Worm (Caenorhabditis elegans) whole organism, L2 larva: ENCODE data around the gene F13B6.2.

Experiments used
- C34F6.9 ChIP-seq: fragments of 150-350 bp; optimal IDR thresholded peaks from 2 replicates; lab custom pipeline; 2014; ENCODE audit warnings: missing biosample characterization, missing genetic modification characterization
- F13H6.1 ChIP-seq: sonication (generic microtip); optimal IDR thresholded peaks from 2 replicates; lab custom pipeline; 2016; ENCODE audit warnings: missing genetic modification characterization, missing compliant biosample characterization
- Y55F3AM.14 ChIP-seq: fragments of 200-800 bp; sonication (Bioruptor generic); optimal IDR thresholded peaks from 2 replicates; lab custom pipeline; 2018; ENCODE audit warnings: mild to moderate bottlenecking, missing genetic modification characterization, missing compliant biosample characterization
- ZK546.5 ChIP-seq: sonication (generic microtip); optimal IDR thresholded peaks from 2 replicates; lab custom pipeline; 2017; ENCODE audit warnings: missing biosample characterization, missing genetic modification characterization
- ama-1 ChIP-seq: fragments of 150-350 bp; optimal IDR thresholded peaks from 2 replicates; lab custom pipeline; 2018; ENCODE audit warnings: inconsistent platforms
- blmp-1 ChIP-seq: sonication (generic microtip); optimal IDR thresholded peaks from 2 replicates; lab custom pipeline; 2017; ENCODE audit warnings: missing genetic modification characterization, mild to moderate bottlenecking, missing compliant biosample characterization, antibody characterized with exemption, moderate library complexity; ENCODE audit not compliant: insufficient read depth
- ceh-16 ChIP-seq: fragments of 150-350 bp; optimal IDR thresholded peaks from 2 replicates; lab custom pipeline; 2014; ENCODE audit warnings: missing biosample characterization, missing genetic modification characterization
- crh-2 ChIP-seq: sonication (generic microtip); optimal IDR thresholded peaks from 2 replicates; lab custom pipeline; 2017; ENCODE audit warnings: missing biosample characterization, missing genetic modification characterization
- dmd-4 ChIP-seq: sonication (generic microtip); optimal IDR thresholded peaks from 2 replicates; lab custom pipeline; 2017; ENCODE audit warnings: missing biosample characterization, missing genetic modification characterization
- egl-27 ChIP-seq: sonication (generic microtip); optimal IDR thresholded peaks from 3 replicates; lab custom pipeline; 2017; ENCODE audit warnings: missing biosample characterization, missing genetic modification reagents, missing genetic modification characterization
- elt-1 ChIP-seq: fragments of 150-350 bp; optimal IDR thresholded peaks from 2 replicates; lab custom pipeline; 2014; ENCODE audit warnings: missing biosample characterization, missing genetic modification characterization
- elt-3 ChIP-seq: sonication (generic microtip); optimal IDR thresholded peaks from 2 replicates; lab custom pipeline; 2017; ENCODE audit warnings: missing biosample characterization, missing genetic modification characterization
- fos-1 ChIP-seq: fragments of 150-350 bp; optimal IDR thresholded peaks from 2 replicates; lab custom pipeline; 2014; ENCODE audit warnings: missing biosample characterization, missing genetic modification characterization
- gmeb-1 ChIP-seq: fragments of 150-350 bp; optimal IDR thresholded peaks from 2 replicates; lab custom pipeline; 2014; ENCODE audit warnings: missing biosample characterization, missing genetic modification characterization
- lin-11 ChIP-seq: fragments of 150-350 bp; sonication (generic microtip); optimal IDR thresholded peaks from 2 replicates; lab custom pipeline; 2014; ENCODE audit warnings: missing biosample characterization, missing genetic modification characterization, inconsistent platforms, mixed read lengths
- lin-13 ChIP-seq: fragments of 150-350 bp; optimal IDR thresholded peaks from 2 replicates; lab custom pipeline; 2014; ENCODE audit warnings: missing biosample characterization, missing genetic modification reagents, missing genetic modification characterization
- lin-39 ChIP-seq: fragments of 150-350 bp; optimal IDR thresholded peaks from 2 replicates; lab custom pipeline; 2014; ENCODE audit warnings: missing biosample characterization, missing genetic modification reagents, missing genetic modification characterization
- mab-5 ChIP-seq: fragments of 150-350 bp; optimal IDR thresholded peaks from 2 replicates; lab custom pipeline; 2014; ENCODE audit warnings: missing biosample characterization, missing genetic modification characterization
- mbf-1 ChIP-seq: sonication (generic microtip); optimal IDR thresholded peaks from 2 replicates; lab custom pipeline; 2017; ENCODE audit warnings: missing biosample characterization, missing genetic modification characterization
- mdl-1 ChIP-seq, 2 experiments: fragments of 150-350 bp in 1 of 2; sonication (generic microtip) in 1 of 2; optimal IDR thresholded peaks; 2 replicates each; lab custom pipeline; 2017; ENCODE audit warnings: missing biosample characterization in 2 of 2, missing genetic modification characterization in 2 of 2
- nhr-12 ChIP-seq: fragments of 150-350 bp; optimal IDR thresholded peaks from 2 replicates; lab custom pipeline; 2014; ENCODE audit warnings: missing biosample characterization, missing genetic modification characterization
- nhr-129 ChIP-seq: fragments of 150-350 bp; optimal IDR thresholded peaks from 2 replicates; lab custom pipeline; 2014; ENCODE audit warnings: missing biosample characterization, missing genetic modification characterization
- nhr-21 ChIP-seq: fragments of 150-350 bp; optimal IDR thresholded peaks from 2 replicates; lab custom pipeline; 2014; ENCODE audit warnings: missing biosample characterization, missing genetic modification characterization
- nhr-237 ChIP-seq: fragments of 150-350 bp; optimal IDR thresholded peaks from 2 replicates; lab custom pipeline; 2014; ENCODE audit warnings: missing biosample characterization, missing genetic modification characterization
- nhr-25 ChIP-seq: fragments of 150-350 bp; sonication (generic microtip); optimal IDR thresholded peaks from 3 replicates; lab custom pipeline; 2014; ENCODE audit warnings: missing biosample characterization, missing genetic modification characterization
- nhr-6 ChIP-seq: fragments of 150-350 bp; optimal IDR thresholded peaks from 2 replicates; lab custom pipeline; 2014; ENCODE audit warnings: missing biosample characterization, missing genetic modification characterization
- sem-4 ChIP-seq: fragments of 150-350 bp; optimal IDR thresholded peaks from 2 replicates; lab custom pipeline; 2014; ENCODE audit warnings: missing biosample characterization, missing genetic modification reagents, missing genetic modification characterization
- skn-1 ChIP-seq: sonication (generic microtip); optimal IDR thresholded peaks from 2 replicates; lab custom pipeline; 2017; ENCODE audit warnings: missing biosample characterization, missing genetic modification characterization
- sma-3 ChIP-seq: sonication (generic microtip); optimal IDR thresholded peaks from 2 replicates; lab custom pipeline; 2016; ENCODE audit warnings: missing genetic modification reagents, missing genetic modification characterization, missing compliant biosample characterization
- sma-9 ChIP-seq, 2 experiments: fragments of 150-350 bp in 1 of 2; sonication (generic microtip) in 1 of 2; optimal IDR thresholded peaks; 2 replicates each; lab custom pipeline; 2014 to 2016; ENCODE audit warnings: missing genetic modification characterization in 2 of 2, mild to moderate bottlenecking in 1 of 2, missing biosample characterization in 1 of 2, missing compliant biosample characterization in 1 of 2, missing genetic modification reagents in 1 of 2, moderate library complexity in 1 of 2
- snpc-4 ChIP-seq: fragments of 150-350 bp; optimal IDR thresholded peaks from 2 replicates; lab custom pipeline; 2014; ENCODE audit warnings: missing biosample characterization, missing genetic modification characterization
- unc-39 ChIP-seq: fragments of 150-350 bp; optimal IDR thresholded peaks from 2 replicates; lab custom pipeline; 2014; ENCODE audit warnings: missing biosample characterization, missing genetic modification characterization
- unc-55 ChIP-seq: fragments of 150-350 bp; sonication (generic microtip); optimal IDR thresholded peaks from 3 replicates; lab custom pipeline; 2014; ENCODE audit warnings: missing biosample characterization, missing genetic modification reagents, missing genetic modification characterization
- unc-62 ChIP-seq: fragments of 150-350 bp; optimal IDR thresholded peaks from 2 replicates; lab custom pipeline; 2014; ENCODE audit warnings: missing biosample characterization, missing genetic modification reagents, missing genetic modification characterization
- zag-1 ChIP-seq: fragments of 150-350 bp; optimal IDR thresholded peaks from 2 replicates; lab custom pipeline; 2014; ENCODE audit warnings: missing biosample characterization, missing genetic modification characterization
- ztf-11 ChIP-seq: sonication (generic microtip); optimal IDR thresholded peaks from 2 replicates; lab custom pipeline; 2017; ENCODE audit warnings: missing biosample characterization, missing genetic modification characterization

The F13B6.2 gene

ce11 chrIV:7447556-7447955 is 12.6 kb downstream of the F13B6.2 start, which contains the start of gene B0496.2:
TSS of gene B0496.2 (plus strand) at chrIV:7447856.
- no peak for TF ChIP-seq unc-55 (GFP tag; lab: Kevin White, UChicago)
- TF ChIP-seq ama-1 = no peak
- TF ChIP-seq elt-3 = no peak
- TF ChIP-seq nhr-25 (tag; lab: Kevin White, UChicago) = no peak
- no peak for TF ChIP-seq fos-1
- TF ChIP-seq zag-1 = no peak
- no peak for TF ChIP-seq lin-39 (tag; lab: Kevin White, UChicago)

ce11 chrIV:7445995-7446394 is 14.1 kb downstream of the F13B6.2 start, which contains the start of gene B0496.1:
TSS of gene B0496.1 (plus strand) at chrIV:7446295.
- TF ChIP-seq unc-62 (GFP tag; lab: Kevin White, UChicago) (no peak), ceh-16 (tag; lab: Kevin White, UChicago) (no peak), gmeb-1 (tag; lab: Kevin White, UChicago) (no peak), dmd-4 (tag; lab: Kevin White, UChicago) (no peak), skn-1 (tag; lab: Kevin White, UChicago) (no peak), F13H6.1 (no peak), Y55F3AM.14 (GFP tag; lab: Kevin White, UChicago) (no peak), C34F6.9 (tag; lab: Kevin White, UChicago) (no peak), unc-55 (GFP tag; lab: Kevin White, UChicago) (no peak), ama-1 (no peak), mdl-1 (tag; optimal IDR thresholded peaks at IDR 0.05; lab: Kevin White, UChicago) (no peak), ztf-11 (tag; lab: Kevin White, UChicago) (no peak), zag-1 (no peak), lin-39 (tag; lab: Kevin White, UChicago) (no peak), snpc-4 (tag; lab: Kevin White, UChicago) (no peak), crh-2 (tag; lab: Kevin White, UChicago) (no peak), nhr-12 (tag; lab: Kevin White, UChicago) (no peak), nhr-6 (tag; lab: Kevin White, UChicago) (no peak), blmp-1 (no peak), nhr-237 (tag; lab: Kevin White, UChicago) (no peak)

ce11 chrIV:7445236-7445635 is 14.9 kb downstream of the F13B6.2 start, which contains the start of gene valv-1:
TSS of gene valv-1 (minus strand) at chrIV:7445336.
- TF ChIP-seq unc-39 (tag; lab: Kevin White, UChicago) (no peak), dmd-4 (tag; lab: Kevin White, UChicago) (no peak), nhr-129 (tag; lab: Kevin White, UChicago) (no peak), F13H6.1 (no peak), fos-1 (peak; percentile 28), elt-3 (no peak)
- TF ChIP-seq, all 48 proteins: peak for 1

ce11 chrIV:7440238-7440637 is 19.9 kb downstream of the F13B6.2 start:
- no peak for TF ChIP-seq sma-3 (GFP tag; lab: Kevin White, UChicago)
- TF ChIP-seq dmd-4 (tag; lab: Kevin White, UChicago) = no peak
- no peak for TF ChIP-seq nhr-21
- TF ChIP-seq mbf-1 = no peak
- no peak for TF ChIP-seq nhr-237 (tag; lab: Kevin White, UChicago)
- TF ChIP-seq lin-11 (tag; lab: Kevin White, UChicago) = no peak
- TF ChIP-seq blmp-1 = peak; percentile 80
- TF ChIP-seq sma-9 (GFP tag; optimal IDR thresholded peaks at IDR 0.05; lab: Kevin White, UChicago) = no peak
- TF ChIP-seq sma-9 (tag; optimal IDR thresholded peaks at IDR 0.05; lab: Kevin White, UChicago) = no peak

- TF ChIP-seq sem-4 (tag; lab: Kevin White, UChicago) (no peak), sma-3 (GFP tag; lab: Kevin White, UChicago) (no peak), skn-1 (tag; lab: Kevin White, UChicago) (no peak), lin-13 (GFP tag; lab: Kevin White, UChicago) (no peak), ZK546.5 (tag; lab: Kevin White, UChicago) (no peak), nhr-12 (tag; lab: Kevin White, UChicago) (no peak), nhr-21 (no peak), mab-5 (tag; lab: Kevin White, UChicago) (no peak), lin-11 (tag; lab: Kevin White, UChicago) (no peak), mbf-1 (no peak), elt-1 (no peak), egl-27 (tag; lab: Kevin White, UChicago) (no peak)
Observed at ce11 chrIV:7439377-7439776, 20.7 kb downstream of the F13B6.2 start.
